Worm (Caenorhabditis elegans): ENCODE data around the gene nduf-2.2.

DNA sequence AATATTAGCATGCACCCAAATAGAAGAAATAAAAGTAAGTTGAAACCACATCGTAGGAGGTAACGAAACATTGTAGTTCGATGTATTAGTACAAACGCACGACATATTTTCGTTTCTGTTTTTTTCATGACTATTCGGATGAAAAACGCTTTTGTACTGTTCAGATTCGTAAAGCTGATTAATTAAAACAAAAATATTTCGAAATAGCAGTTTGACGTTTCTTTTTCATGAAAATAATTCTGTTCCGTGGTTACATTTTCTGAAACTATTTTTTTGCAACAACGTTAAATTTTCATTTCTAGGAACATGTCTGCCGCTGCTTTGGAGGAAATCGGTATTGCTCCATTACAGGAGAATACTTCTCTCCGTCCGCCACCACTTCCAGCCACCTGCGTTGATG is 24.5 kb downstream of the nduf-2.2 start, which contains the start of gene rpt-3:
- TF ChIP-seq lin-26 (GFP tag; IDR thresholded peaks at IDR 0.05): no peak
- no peak for TF ChIP-seq madf-8 (GFP tag; conservative IDR thresholded peaks at IDR 0.05)
- no peak for TF ChIP-seq hlh-12 (tag; optimal IDR thresholded peaks at IDR 0.05)
- no peak for TF ChIP-seq nhr-90 (tag; optimal IDR thresholded peaks at IDR 0.05)
- TF ChIP-seq ccch-3 (GFP tag; optimal IDR thresholded peaks at IDR 0.05): no peak
- TF ChIP-seq K11D2.4 (GFP tag; IDR thresholded peaks at IDR 0.05): no peak
- TF ChIP-seq nfya-1 (tag; optimal IDR thresholded peaks at IDR 0.05; ENCODE audit: borderline replicate concordance, insufficient read depth): no peak
- no peak for TF ChIP-seq hmg-1.2 (GFP tag; IDR thresholded peaks at IDR 0.05)

Data from whole organism, young adult.